Fruit fly (Drosophila melanogaster): ENCODE data around the gene CG42713.
A peak's percentile ranks its signal among the peaks of the same experiment; 100 is the strongest.

CG42713 gene

DNA sequence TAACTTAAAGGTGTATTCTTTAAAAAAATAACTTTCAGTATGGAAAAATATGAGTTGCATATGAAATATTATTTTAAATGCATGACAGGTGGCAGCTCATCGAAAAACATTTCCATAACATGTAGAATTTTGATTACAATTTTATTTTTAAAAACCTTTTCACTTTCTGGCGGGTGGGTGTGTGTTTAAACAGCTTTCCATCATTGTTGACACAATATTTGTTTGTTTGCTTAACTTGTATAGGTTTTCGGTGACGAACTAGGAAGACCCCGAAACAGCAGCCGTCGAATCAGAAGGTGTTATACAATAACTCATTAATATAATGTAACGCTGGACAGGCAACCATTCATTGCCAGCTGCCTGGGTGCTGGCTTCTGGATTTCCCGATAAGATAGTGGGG lies 31.4 kb upstream of the CG42713 start (continued):
- no peak for TF ChIP-seq CG10543 (GFP tag; optimal IDR thresholded peaks at IDR 0.05)
- peak; percentile 33 for TF ChIP-seq PHDP (tag; optimal IDR thresholded peaks at IDR 0.05)
- TF ChIP-seq E2f1 (GFP tag; IDR thresholded peaks at IDR 0.05), result no peak
- TF ChIP-seq grn (GFP tag; optimal IDR thresholded peaks at IDR 0.05), result peak; percentile 24
- peak; percentile 71 for TF ChIP-seq lab (GFP tag; optimal IDR thresholded peaks at IDR 0.05)
- peak; percentile 37 for TF ChIP-seq CG9727 (GFP tag; optimal IDR thresholded peaks at IDR 0.05)
- TF ChIP-seq nau (GFP tag; optimal IDR thresholded peaks at IDR 0.05), result peak; percentile 11
- TF ChIP-seq sqz (GFP tag; optimal IDR thresholded peaks at IDR 0.05), result peak; percentile 6
- peak; percentile 8 for TF ChIP-seq CG15514 (GFP tag; optimal IDR thresholded peaks at IDR 0.05)
- no peak for TF ChIP-seq CG12155 (GFP tag; optimal IDR thresholded peaks at IDR 0.05)
- TF ChIP-seq ems (GFP tag; optimal IDR thresholded peaks at IDR 0.05), result no peak
- peak; percentile 34 for TF ChIP-seq schlank (tag; optimal IDR thresholded peaks at IDR 0.05)
- TF ChIP-seq Sry-β (GFP tag; optimal IDR thresholded peaks at IDR 0.05), result no peak
- TF ChIP-seq CG2678 (tag; optimal IDR thresholded peaks at IDR 0.05), result peak; percentile 43
- TF ChIP-seq CG30431 (GFP tag; optimal IDR thresholded peaks at IDR 0.05), result no peak
- 0 out of 3 replicates have a peak, but pooled peaks have one; percentile 30 for TF ChIP-seq CG2199 (GFP tag; IDR thresholded peaks at IDR 0.05)
- TF ChIP-seq CG4707 (GFP tag; optimal IDR thresholded peaks at IDR 0.05), result peak; percentile 41
- TF ChIP-seq CG10565 (GFP tag; optimal IDR thresholded peaks at IDR 0.05), result no peak
- no peak for TF ChIP-seq CG10431 (GFP tag; optimal IDR thresholded peaks at IDR 0.05)

DNA sequence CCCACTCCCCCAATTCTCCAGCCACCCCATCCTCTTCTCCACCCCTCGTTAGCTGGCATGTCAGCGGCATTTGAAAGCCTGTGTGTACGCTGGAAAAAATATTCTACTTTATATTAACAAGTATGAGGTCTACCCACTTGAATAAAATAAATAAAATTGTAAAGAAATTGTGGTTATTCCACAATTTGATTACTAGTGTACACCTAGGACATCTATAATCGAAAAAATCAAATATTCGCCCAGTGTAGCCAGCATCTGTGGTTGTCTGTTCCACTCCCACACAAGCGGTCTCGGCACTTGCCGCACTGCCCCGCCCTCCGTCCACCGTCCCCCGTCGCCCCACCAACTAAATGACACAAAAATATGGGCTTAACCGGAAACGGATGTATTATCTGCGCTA lies 30.5 kb upstream of the CG42713 start:
- TF ChIP-seq B-H2 (GFP tag; optimal IDR thresholded peaks at IDR 0.05), result no peak
- peak; percentile 63 for TF ChIP-seq CG30403 (GFP tag; optimal IDR thresholded peaks at IDR 0.05)
- TF ChIP-seq btn (GFP tag; optimal IDR thresholded peaks at IDR 0.05), result no peak
- no peak for TF ChIP-seq CG3163 (GFP tag; optimal IDR thresholded peaks at IDR 0.05)
- TF ChIP-seq Antp (GFP tag; optimal IDR thresholded peaks at IDR 0.05), result peak; percentile 18
- no peak for TF ChIP-seq bigmax (GFP tag; optimal IDR thresholded peaks at IDR 0.05)
- TF ChIP-seq CG10321 (GFP tag; IDR thresholded peaks at IDR 0.05), result no peak
- TF ChIP-seq tap (tag; optimal IDR thresholded peaks at IDR 0.05), result peak; percentile 70
- TF ChIP-seq wek (GFP tag; optimal IDR thresholded peaks at IDR 0.05), result no peak
- peak; percentile 43 for TF ChIP-seq pnt (GFP tag; optimal IDR thresholded peaks at IDR 0.05)
- peak; percentile 2 for TF ChIP-seq CTCF (GFP tag; optimal IDR thresholded peaks at IDR 0.05)
- no peak for TF ChIP-seq CG7987 (GFP tag; optimal IDR thresholded peaks at IDR 0.05)
- TF ChIP-seq CG12769 (tag; optimal IDR thresholded peaks at IDR 0.05), result no peak
- peak; percentile 72 for TF ChIP-seq Spps (tag; optimal IDR thresholded peaks at IDR 0.05)
- TF ChIP-seq Nf-YA (GFP tag; IDR thresholded peaks at IDR 0.05), result peak; percentile 46; the same call in 1 of the 2 replicates
- no peak for TF ChIP-seq nom (GFP tag; optimal IDR thresholded peaks at IDR 0.05)
- no peak for TF ChIP-seq sc (optimal IDR thresholded peaks at IDR 0.05)
- TF ChIP-seq sc (GFP tag; optimal IDR thresholded peaks at IDR 0.05), result peak; percentile 32
- TF ChIP-seq toy (GFP tag; IDR thresholded peaks at IDR 0.05), result peak; percentile 48
- TF ChIP-seq Vsx1 (GFP tag; optimal IDR thresholded peaks at IDR 0.05), result no peak
- TF ChIP-seq sens (GFP tag), result peak; percentile 90
- TF ChIP-seq CG6254 (GFP tag; optimal IDR thresholded peaks at IDR 0.05), result peak; percentile 78
- TF ChIP-seq dysf (GFP tag; IDR thresholded peaks at IDR 0.05), result peak; percentile 84
- no peak for TF ChIP-seq cg (GFP tag; optimal IDR thresholded peaks at IDR 0.05)
- TF ChIP-seq CG4424 (GFP tag; optimal IDR thresholded peaks at IDR 0.05), result peak; percentile 88
- peak; percentile 70 for TF ChIP-seq trem (tag; optimal IDR thresholded peaks at IDR 0.05)
- no peak for TF ChIP-seq C15 (GFP tag; IDR thresholded peaks at IDR 0.05)
- TF ChIP-seq sob (GFP tag; IDR thresholded peaks at IDR 0.05), result peak; percentile 66; the same call in 1 of the 2 replicates
- TF ChIP-seq mld (GFP tag; IDR thresholded peaks at IDR 0.05; ENCODE audit: partially characterized antibody), result no peak
- no peak for TF ChIP-seq rib (GFP tag; IDR thresholded peaks at IDR 0.05)
- TF ChIP-seq Ets65A (GFP tag), result peak; percentile 93
- peak; percentile 60 for TF ChIP-seq bab2 (GFP tag; optimal IDR thresholded peaks at IDR 0.05)
- TF ChIP-seq NfI (GFP tag; optimal IDR thresholded peaks at IDR 0.05), result no peak

Measured in whole organism, embryonic.